Worm (Caenorhabditis elegans) whole organism, L4/young adult: ENCODE data around the gene clec-166.

Experiments used
- dao-5 ChIP-seq: sonication (generic microtip); optimal IDR thresholded peaks from 2 replicates; lab custom pipeline; 2016; ENCODE audit warnings: missing genotype, missing genetic modification characterization, moderate library complexity, missing compliant biosample characterization
- him-1 ChIP-seq: sonication (generic microtip); optimal IDR thresholded peaks from 2 replicates; lab custom pipeline; 2016; ENCODE audit warnings: missing genotype, missing genetic modification reagents, missing genetic modification characterization, missing compliant biosample characterization

ce11 chrIV:1216290-1216689 lies 34.9 kb downstream of the clec-166 start, which contains the start of gene W09G12.9:
- no peak for TF ChIP-seq him-1 (tag; lab: Kevin White, UChicago)
- TF ChIP-seq dao-5 (tag; lab: Kevin White, UChicago) = no peak
